Fruit fly (Drosophila melanogaster) whole organism, embryonic: ENCODE measurements around the gene nerfin-2.
A peak's percentile ranks its signal among the peaks of the same experiment; 100 is the strongest.

Experiments used
- Atf-2 ChIP-seq: fragments of 200-800 bp; sonication (Bioruptor generic); optimal IDR thresholded peaks from 2 replicates; lab custom pipeline; 2016; ENCODE audit warnings: missing biosample characterization, missing genetic modification characterization
- BEAF-32 ChIP-seq: fragments of 200-800 bp; sonication (Bioruptor generic); optimal IDR thresholded peaks from 3 replicates; lab custom pipeline; 2017; ENCODE audit warnings: missing biosample characterization, missing genetic modification characterization, mild to moderate bottlenecking, moderate library complexity, missing genetic modification reagents
- CG11695 ChIP-seq: fragments of 200-800 bp; sonication (Bioruptor generic); IDR thresholded peaks from 3 replicates; pipeline ENCODE4 v1.3.6; 2022; ENCODE audit warnings: missing biosample characterization, missing genetic modification characterization
- CG13287 ChIP-seq: fragments of 200-800 bp; sonication (Bioruptor generic); IDR thresholded peaks from 2 replicates; pipeline ENCODE4 v1.3.6; 2022; ENCODE audit warnings: missing biosample characterization, missing genetic modification characterization; ENCODE audit not compliant: partially characterized antibody
- CG14710 ChIP-seq: fragments of 200-800 bp; sonication (Bioruptor generic); optimal IDR thresholded peaks from 3 replicates; lab custom pipeline; 2019; ENCODE audit warnings: missing biosample characterization, mild to moderate bottlenecking, missing genetic modification characterization, moderate library complexity
- CG15514 ChIP-seq: fragments of 200-800 bp; sonication (Bioruptor generic); optimal IDR thresholded peaks from 3 replicates; lab custom pipeline; 2017; ENCODE audit warnings: missing biosample characterization, missing genetic modification characterization, mild to moderate bottlenecking, moderate library complexity, missing genetic modification reagents
- CG16813 ChIP-seq: fragments of 200-800 bp; sonication (Bioruptor generic); IDR thresholded peaks from 3 replicates; pipeline ENCODE4 v1.3.6; 2022; ENCODE audit warnings: missing biosample characterization, missing genetic modification characterization; ENCODE audit not compliant: partially characterized antibody
- CG34376 ChIP-seq: fragments of 200-800 bp; sonication (Bioruptor generic); optimal IDR thresholded peaks from 2 replicates; lab custom pipeline; 2018; ENCODE audit warnings: missing biosample characterization, mild to moderate bottlenecking, missing genetic modification characterization
- CG3995 ChIP-seq: fragments of 200-800 bp; sonication (Bioruptor generic); optimal IDR thresholded peaks from 3 replicates; lab custom pipeline; 2016; ENCODE audit warnings: missing biosample characterization, missing genetic modification characterization
- CG7928 ChIP-seq: fragments of 200-800 bp; sonication (Bioruptor generic); optimal IDR thresholded peaks from 2 replicates; lab custom pipeline; 2017; ENCODE audit warnings: missing biosample characterization, mild to moderate bottlenecking, missing genetic modification characterization
- CG8478 ChIP-seq: fragments of >200 bp; optimal IDR thresholded peaks from 2 replicates; lab custom pipeline; 2018
- Dek ChIP-seq: fragments of 200-800 bp; sonication (Bioruptor generic); optimal IDR thresholded peaks from 3 replicates; lab custom pipeline; 2019; ENCODE audit warnings: missing biosample characterization, mild to moderate bottlenecking, missing genetic modification characterization, moderate library complexity
- Dll ChIP-seq: fragments of 200-800 bp; sonication (Bioruptor generic); IDR thresholded peaks from 4 replicates; pipeline ENCODE4 v1.3.6; 2022; ENCODE audit warnings: missing biosample characterization, missing genetic modification characterization; ENCODE audit not compliant: partially characterized antibody
- Dp ChIP-seq: fragments of 200-800 bp; sonication (Bioruptor generic); optimal IDR thresholded peaks from 2 replicates; lab custom pipeline; 2018; ENCODE audit warnings: missing biosample characterization, mild to moderate bottlenecking, missing genetic modification characterization, moderate library complexity
- Dref ChIP-seq: fragments of 200-800 bp; sonication (Bioruptor generic); IDR thresholded peaks from 2 replicates; pipeline ENCODE4 v1.3.6; 2022; ENCODE audit warnings: missing biosample characterization, missing genetic modification characterization
- GATAe ChIP-seq: fragments of 200-800 bp; sonication (Bioruptor generic); conservative IDR thresholded peaks from 2 replicates; pipeline ENCODE4 v1.3.6; 2022; ENCODE audit warnings: missing biosample characterization, missing genetic modification characterization
- HLH4C ChIP-seq: fragments of 200-800 bp; sonication (Bioruptor generic); IDR thresholded peaks from 3 replicates; pipeline ENCODE4 v1.3.6; 2022; ENCODE audit warnings: missing biosample characterization, missing genetic modification characterization; ENCODE audit not compliant: partially characterized antibody
- Hmr ChIP-seq: fragments of 200-800 bp; sonication (Bioruptor generic); optimal IDR thresholded peaks from 3 replicates; lab custom pipeline; 2017; ENCODE audit warnings: mild to moderate bottlenecking, missing biosample characterization, missing genetic modification reagents, missing genetic modification characterization
- Hr78 ChIP-seq, 2 experiments: fragments of 200-800 bp in 1 of 2; fragments of >200 bp in 1 of 2; sonication (Bioruptor generic) in 1 of 2; optimal IDR thresholded peaks; 2 replicates each; lab custom pipeline; 2017 to 2019; ENCODE audit warnings: missing biosample characterization in 2 of 2, missing genetic modification characterization in 2 of 2, mild to moderate bottlenecking in 1 of 2, moderate library complexity in 1 of 2
- Lhr ChIP-seq: fragments of 200-800 bp; sonication (Bioruptor generic); optimal IDR thresholded peaks from 3 replicates; lab custom pipeline; 2017; ENCODE audit warnings: mild to moderate bottlenecking, missing biosample characterization, missing genetic modification reagents, missing genetic modification characterization
- MBD-R2 ChIP-seq: fragments of 200-800 bp; sonication (Bioruptor generic); IDR thresholded peaks from 2 replicates; pipeline ENCODE4 v1.3.6; 2022; ENCODE audit warnings: missing biosample characterization, missing genetic modification characterization
- Sry-δ ChIP-seq: fragments of 200-800 bp; sonication (Bioruptor generic); optimal IDR thresholded peaks from 2 replicates; lab custom pipeline; 2016; ENCODE audit warnings: missing biosample characterization, missing genetic modification characterization
- Taf1 ChIP-seq: fragments of 200-800 bp; sonication (Bioruptor generic); IDR thresholded peaks from 2 replicates; pipeline ENCODE4 v1.3.6; 2022; ENCODE audit warnings: missing biosample characterization, missing genetic modification characterization
- ab ChIP-seq: fragments of 200-800 bp; sonication (Bioruptor generic); optimal IDR thresholded peaks from 2 replicates; lab custom pipeline; 2016; ENCODE audit warnings: missing biosample characterization, missing genetic modification characterization
- bab2 ChIP-seq: fragments of 200-800 bp; sonication (Bioruptor generic); optimal IDR thresholded peaks from 2 replicates; lab custom pipeline; 2016; ENCODE audit warnings: missing biosample characterization, missing genetic modification characterization
- bcd ChIP-seq: fragments of 200-800 bp; sonication (Bioruptor generic); optimal IDR thresholded peaks from 2 replicates; lab custom pipeline; 2017; ENCODE audit warnings: missing biosample characterization, mild to moderate bottlenecking, missing genetic modification characterization
- caup ChIP-seq: fragments of 200-800 bp; sonication (Bioruptor generic); optimal IDR thresholded peaks from 3 replicates; lab custom pipeline; 2017; ENCODE audit warnings: missing biosample characterization, mild to moderate bottlenecking, missing genetic modification characterization, moderate library complexity; ENCODE audit not compliant: severe bottlenecking
- corto ChIP-seq: fragments of 200-800 bp; sonication (Bioruptor generic); optimal IDR thresholded peaks from 2 replicates; lab custom pipeline; 2016; ENCODE audit warnings: missing biosample characterization, mild to moderate bottlenecking, missing genetic modification characterization, moderate library complexity
- eve ChIP-seq, 2 experiments: fragments of >200 bp; optimal IDR thresholded peaks; 2 replicates each; lab custom pipeline; 2017; ENCODE audit warnings: missing biosample characterization in 2 of 2, missing genetic modification characterization in 2 of 2
- ewg ChIP-seq: fragments of 200-800 bp; sonication (Bioruptor generic); optimal IDR thresholded peaks from 3 replicates; lab custom pipeline; 2017; ENCODE audit warnings: mild to moderate bottlenecking, missing biosample characterization, missing genetic modification reagents, missing genetic modification characterization
- exex ChIP-seq: fragments of 200-800 bp; sonication (Bioruptor generic); optimal IDR thresholded peaks from 4 replicates; lab custom pipeline; 2018; ENCODE audit warnings: missing biosample characterization, mild to moderate bottlenecking, missing genetic modification characterization, moderate library complexity
- gfzf ChIP-seq: fragments of 200-800 bp; sonication (Bioruptor generic); optimal IDR thresholded peaks from 2 replicates; lab custom pipeline; 2016; ENCODE audit warnings: missing biosample characterization, mild to moderate bottlenecking, missing genetic modification characterization, moderate library complexity
- gro ChIP-seq: fragments of 200-800 bp; sonication (Bioruptor generic); optimal IDR thresholded peaks from 2 replicates; lab custom pipeline; 2016; ENCODE audit warnings: missing biosample characterization, missing genetic modification characterization
- kah ChIP-seq: fragments of 200-800 bp; sonication (Bioruptor generic); optimal IDR thresholded peaks from 2 replicates; lab custom pipeline; 2018; ENCODE audit warnings: missing biosample characterization, mild to moderate bottlenecking, missing genetic modification characterization
- lab ChIP-seq: fragments of 200-800 bp; sonication (Bioruptor generic); optimal IDR thresholded peaks from 3 replicates; lab custom pipeline; 2017; ENCODE audit warnings: missing biosample characterization, missing genetic modification characterization, mild to moderate bottlenecking, moderate library complexity, missing genetic modification reagents
- mirr ChIP-seq: fragments of 200-800 bp; sonication (Bioruptor generic); optimal IDR thresholded peaks from 3 replicates; lab custom pipeline; 2018; ENCODE audit warnings: missing biosample characterization, mild to moderate bottlenecking, missing genetic modification characterization
- mld ChIP-seq: fragments of 200-800 bp; sonication (Bioruptor generic); IDR thresholded peaks from 3 replicates; pipeline ENCODE4 v1.3.6; 2022; ENCODE audit warnings: missing biosample characterization, missing genetic modification characterization; ENCODE audit not compliant: partially characterized antibody
- onecut ChIP-seq: fragments of 200-800 bp; sonication (Bioruptor generic); IDR thresholded peaks from 2 replicates; pipeline ENCODE4 v1.3.6; 2022; ENCODE audit warnings: missing biosample characterization, missing genetic modification characterization
- pum ChIP-seq: fragments of 200-800 bp; sonication (Bioruptor generic); optimal IDR thresholded peaks from 2 replicates; lab custom pipeline; 2016; ENCODE audit warnings: missing biosample characterization, missing genetic modification characterization
- pzg ChIP-seq: fragments of 200-800 bp; sonication (Bioruptor generic); optimal IDR thresholded peaks from 3 replicates; lab custom pipeline; 2018; ENCODE audit warnings: missing biosample characterization, mild to moderate bottlenecking, missing genetic modification characterization, moderate library complexity
- row ChIP-seq: fragments of 200-800 bp; sonication (Bioruptor generic); IDR thresholded peaks from 3 replicates; pipeline ENCODE4 v1.3.6; 2022; ENCODE audit warnings: missing biosample characterization, missing genetic modification characterization
- sens ChIP-seq: fragments of 200-800 bp; sonication (Bioruptor generic); peaks from one replicate; lab custom pipeline; 2016; ENCODE audit warnings: missing biosample characterization, missing genetic modification characterization
- stwl ChIP-seq: fragments of 200-800 bp; sonication (Bioruptor generic); optimal IDR thresholded peaks from 3 replicates; lab custom pipeline; 2018; ENCODE audit warnings: missing biosample characterization, mild to moderate bottlenecking, missing genetic modification characterization, moderate library complexity
- tll ChIP-seq, 2 experiments: fragments of 200-800 bp in 1 of 2; fragments of >200 bp in 1 of 2; sonication (Bioruptor generic) in 1 of 2; optimal IDR thresholded peaks; 2 replicates each; lab custom pipeline; 2017 to 2019; ENCODE audit warnings: missing biosample characterization in 2 of 2, missing genetic modification characterization in 2 of 2, mild to moderate bottlenecking in 1 of 2, moderate library complexity in 1 of 2
- toy ChIP-seq: fragments of 200-800 bp; sonication (Bioruptor generic); IDR thresholded peaks from 2 replicates; pipeline ENCODE4 v1.3.6; 2022; ENCODE audit warnings: missing biosample characterization, missing genetic modification characterization
- zfh2 ChIP-seq: fragments of 200-800 bp; sonication (Bioruptor generic); optimal IDR thresholded peaks from 2 replicates; lab custom pipeline; 2016; ENCODE audit warnings: missing biosample characterization, missing genetic modification characterization

Gene nerfin-2

DNA sequence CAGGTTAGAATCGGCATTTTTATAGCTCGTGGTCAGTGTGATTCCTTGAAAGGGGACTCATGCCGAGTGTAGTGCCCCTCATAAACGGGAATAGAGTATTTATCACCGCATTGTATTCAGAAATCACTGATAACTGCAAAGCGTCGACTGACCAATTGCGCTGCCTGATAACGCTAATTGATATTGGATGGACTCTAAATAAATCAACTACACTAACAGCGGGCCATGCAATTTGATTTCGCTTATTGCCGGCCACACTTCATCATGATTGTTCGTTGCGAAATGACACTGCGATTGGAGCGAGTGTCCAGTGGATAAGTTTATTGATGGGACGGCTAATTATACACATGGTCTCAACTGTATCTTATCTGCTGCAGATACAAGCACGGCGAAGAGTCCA, 48.7 kb downstream of the nerfin-2 start (continued):
- TF ChIP-seq mirr (GFP tag; lab: Kevin White, UChicago), result peak; percentile 95
- TF ChIP-seq exex (tag; lab: Kevin White, UChicago), result peak; percentile 97
- no peak for TF ChIP-seq bcd (GFP tag; lab: Kevin White, UChicago)
- TF ChIP-seq Lhr (GFP tag; lab: Kevin White, UChicago), result no peak
- no peak for TF ChIP-seq Hmr (GFP tag; lab: Kevin White, UChicago)
- peak in 1 of 2 experiments; percentile 28 for TF ChIP-seq eve (GFP tag; optimal IDR thresholded peaks at IDR 0.05; lab: Kevin White, UChicago)
- no peak for TF ChIP-seq CG16813 (GFP tag; lab: Robert Waterston, UW)
- no peak for TF ChIP-seq gro (GFP tag; lab: Kevin White, UChicago)
- peak; percentile 83 for TF ChIP-seq lab (GFP tag; lab: Kevin White, UChicago)
- no peak for TF ChIP-seq zfh2 (GFP tag; lab: Kevin White, UChicago)
- TF ChIP-seq sens, result no peak
- TF ChIP-seq pzg (GFP tag; lab: Kevin White, UChicago), result no peak
- TF ChIP-seq GATAe (GFP tag; lab: Robert Waterston, UW), result 0 out of 2 replicates have a peak, but pooled peaks have one; percentile 20
- TF ChIP-seq CG11695 (GFP tag; lab: Robert Waterston, UW), result no peak
- TF ChIP-seq CG3995, result no peak
- no peak for TF ChIP-seq kah (GFP tag; lab: Kevin White, UChicago)
- TF ChIP-seq tll (GFP tag; optimal IDR thresholded peaks at IDR 0.05; lab: Kevin White, UChicago), result no peak

DNA sequence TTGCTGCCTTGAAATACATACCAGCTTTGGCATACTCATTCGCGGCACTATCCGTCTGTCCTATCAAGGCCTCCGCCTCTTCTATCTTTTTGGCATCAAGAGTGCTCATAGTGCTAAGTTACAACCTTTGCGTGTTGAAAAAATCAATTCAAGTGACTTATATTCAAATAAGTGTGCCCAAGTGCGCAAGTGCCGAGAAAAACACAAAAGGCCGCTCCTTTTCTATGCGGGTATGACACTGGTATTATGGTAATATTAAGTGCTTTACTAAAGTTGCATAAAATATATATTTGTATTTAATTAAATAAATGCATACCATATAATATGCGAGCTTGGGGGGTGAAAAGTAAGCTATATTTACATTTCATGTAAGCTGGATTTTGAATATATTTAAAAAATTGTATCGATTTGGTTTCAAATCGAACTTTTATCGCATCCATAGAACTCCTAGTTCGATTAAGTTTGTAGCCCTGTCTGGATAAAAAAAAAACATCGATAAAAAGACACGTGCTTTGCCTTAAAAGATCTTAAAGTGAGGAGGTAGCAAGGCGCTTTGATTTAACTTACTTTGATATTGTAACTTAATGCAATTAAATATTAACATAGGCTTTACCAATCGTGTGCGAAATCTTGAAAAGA, 50.5 kb downstream of the nerfin-2 start, which contains the start of the genes gammaSnap2 and ATPsynepsilonL:
Gene gammaSnap2 (minus strand): TSS at position 135 of the 639 bp plus-strand sequence.
Gene ATPsynepsilonL (plus strand): TSS at position 508 of the 639 bp plus-strand sequence.
- TF ChIP-seq corto (GFP tag; lab: Kevin White, UChicago) (no peak), bab2 (GFP tag; lab: Kevin White, UChicago) (no peak), Dref (peak; percentile 38; the same call in 1 of the 2 replicates), Taf1 (no peak), Dll (GFP tag; lab: Robert Waterston, UW) (0 out of 4 replicates have a peak, but pooled peaks have one; percentile 51), Hr78 (GFP tag; optimal IDR thresholded peaks at IDR 0.05; lab: Kevin White, UChicago) (no peak), ewg (GFP tag; lab: Kevin White, UChicago) (no peak), CG14710 (tag; lab: Kevin White, UChicago) (no peak), Sry-δ (GFP tag; lab: Kevin White, UChicago) (peak; percentile 4), CG13287 (GFP tag; lab: Robert Waterston, UW) (peak; percentile 41; the same call in 1 of the 2 replicates), stwl (peak; percentile 81), CG7928 (peak; percentile 18), pzg (GFP tag; lab: Kevin White, UChicago) (peak; percentile 4), ab (no peak), MBD-R2 (GFP tag; lab: Robert Waterston, UW) (peak; percentile 36; the same call in 1 of the 2 replicates), eve (GFP tag; optimal IDR thresholded peaks at IDR 0.05; lab: Kevin White, UChicago) (peak in 1 of 2 experiments; percentile 9), CG8478 (lab: Kevin White, UChicago) (no peak), HLH4C (GFP tag; lab: Robert Waterston, UW) (0 out of 3 replicates have a peak, but pooled peaks have one; percentile 26), caup (GFP tag; lab: Kevin White, UChicago) (no peak), mld (0 out of 3 replicates have a peak, but pooled peaks have one; percentile 12), pum (GFP tag; lab: Kevin White, UChicago) (no peak), row (GFP tag; lab: Robert Waterston, UW) (0 out of 3 replicates have a peak, but pooled peaks have one; percentile 23), Atf-2 (GFP tag; lab: Kevin White, UChicago) (no peak), Dek (tag; lab: Kevin White, UChicago) (no peak), gfzf (GFP tag; lab: Kevin White, UChicago) (peak; percentile 40), CG34376 (GFP tag; lab: Kevin White, UChicago) (no peak), Dp (peak; percentile 14), CG15514 (GFP tag; lab: Kevin White, UChicago) (peak; percentile 97), toy (GFP tag; lab: Robert Waterston, UW) (no peak), onecut (peak; percentile 89), BEAF-32 (peak; percentile 27)
